Worm (Caenorhabditis elegans) whole organism, L1 larva: ENCODE measurements around the gene R03C1.1.

Experiments
- C04F5.9 ChIP-seq: sonication (generic microtip); optimal IDR thresholded peaks from 2 replicates; lab custom pipeline; 2016; ENCODE audit warnings: missing genetic modification characterization, missing compliant biosample characterization
- Y116A8C.19 ChIP-seq: sonication (generic microtip); optimal IDR thresholded peaks from 2 replicates; lab custom pipeline; 2016; ENCODE audit warnings: missing compliant biosample characterization, missing genetic modification characterization, borderline replicate concordance
- aly-2 ChIP-seq: fragments of 150-350 bp; optimal IDR thresholded peaks from 2 replicates; lab custom pipeline; 2014; ENCODE audit warnings: missing biosample characterization, missing genetic modification characterization
- ceh-82 ChIP-seq, 3 experiments: fragments of 150-350 bp in 1 of 3; sonication (generic microtip) in 2 of 3; optimal IDR thresholded peaks; 2 replicates each; lab custom pipeline; 2014 to 2017; ENCODE audit warnings: missing biosample characterization in 3 of 3, missing genetic modification characterization in 3 of 3
- ceh-88 ChIP-seq: fragments of 200-800 bp; sonication (Bioruptor generic); IDR thresholded peaks from 2 replicates; pipeline ENCODE4 v1.3.6; 2022; ENCODE audit warnings: missing genetic modification characterization, missing compliant biosample characterization
- dsc-1 ChIP-seq: sonication (generic microtip); optimal IDR thresholded peaks from 2 replicates; lab custom pipeline; 2016; ENCODE audit warnings: mild to moderate bottlenecking, missing genetic modification characterization, missing compliant biosample characterization
- efl-1 ChIP-seq, 4 experiments: fragments of 150-350 bp; optimal IDR thresholded peaks in 3 of 4; peaks in 1 of 4; 1 replicate in 1 of 4; 2 replicates in 3 of 4; lab custom pipeline; 2014; ENCODE audit warnings: missing biosample characterization in 2 of 4, missing genetic modification characterization in 2 of 4, missing genetic modification reagents in 2 of 4
- efl-3 ChIP-seq: fragments of 200-800 bp; sonication (Bioruptor generic); optimal IDR thresholded peaks from 2 replicates; lab custom pipeline; 2018; ENCODE audit warnings: mild to moderate bottlenecking, missing genetic modification characterization, missing compliant biosample characterization
- egl-13 ChIP-seq: sonication (generic microtip); optimal IDR thresholded peaks from 2 replicates; lab custom pipeline; 2016; ENCODE audit warnings: missing genotype, missing genetic modification reagents, missing genetic modification characterization, missing compliant biosample characterization
- egl-27 ChIP-seq, 2 experiments: fragments of 150-350 bp in 1 of 2; sonication (generic microtip); optimal IDR thresholded peaks; 3 replicates each; lab custom pipeline; 2017 to 2018; ENCODE audit warnings: missing biosample characterization in 2 of 2, missing genetic modification characterization in 2 of 2, missing genetic modification reagents in 2 of 2
- elt-2 ChIP-seq: sonication (generic microtip); optimal IDR thresholded peaks from 2 replicates; lab custom pipeline; 2016; ENCODE audit warnings: missing genetic modification characterization, mild to moderate bottlenecking, inconsistent platforms, missing compliant biosample characterization, missing genetic modification reagents
- elt-3 ChIP-seq, 6 experiments: fragments of 150-350 bp in 1 of 6; sonication (generic microtip); optimal IDR thresholded peaks; 2 replicates each; lab custom pipeline; 2017 to 2018; ENCODE audit warnings: missing biosample characterization in 6 of 6, missing genetic modification characterization in 6 of 6, inconsistent platforms in 1 of 6
- fkh-10 ChIP-seq: sonication (generic microtip); optimal IDR thresholded peaks from 2 replicates; lab custom pipeline; 2017; ENCODE audit warnings: missing biosample characterization, missing genetic modification reagents, missing genetic modification characterization
- fkh-4 ChIP-seq: sonication (generic microtip); optimal IDR thresholded peaks from 2 replicates; lab custom pipeline; 2016; ENCODE audit warnings: missing compliant biosample characterization, missing genetic modification characterization, borderline replicate concordance
- hlh-4 ChIP-seq: sonication (generic microtip); optimal IDR thresholded peaks from 2 replicates; lab custom pipeline; 2016; ENCODE audit warnings: mild to moderate bottlenecking, missing genetic modification characterization, missing compliant biosample characterization
- hpl-2 ChIP-seq: fragments of 150-350 bp; optimal IDR thresholded peaks from 2 replicates; lab custom pipeline; 2014; ENCODE audit warnings: missing biosample characterization, missing genetic modification reagents, missing genetic modification characterization
- irx-1 ChIP-seq: sonication (generic microtip); optimal IDR thresholded peaks from 2 replicates; lab custom pipeline; 2016; ENCODE audit warnings: missing genetic modification characterization, missing compliant biosample characterization
- isw-1 ChIP-seq: fragments of 200-800 bp; sonication (Bioruptor generic); IDR thresholded peaks from 2 replicates; pipeline ENCODE4 v1.3.6; 2022; ENCODE audit warnings: missing genetic modification characterization, missing compliant biosample characterization
- lin-39 ChIP-seq: fragments of 150-350 bp; optimal IDR thresholded peaks from 2 replicates; lab custom pipeline; 2014; ENCODE audit warnings: missing biosample characterization, missing genetic modification reagents, missing genetic modification characterization
- lsy-2 ChIP-seq, 2 experiments: fragments of 150-350 bp; optimal IDR thresholded peaks; 2 replicates each; lab custom pipeline; 2014; ENCODE audit warnings: missing biosample characterization in 2 of 2, missing genetic modification characterization in 2 of 2
- nhr-12 ChIP-seq: sonication (generic microtip); optimal IDR thresholded peaks from 2 replicates; lab custom pipeline; 2017; ENCODE audit warnings: missing biosample characterization, missing genetic modification characterization
- nhr-19 ChIP-seq: fragments of 200-800 bp; sonication (Bioruptor generic); conservative IDR thresholded peaks from 2 replicates; pipeline ENCODE4 v1.3.6; 2022; ENCODE audit warnings: missing genetic modification characterization, missing compliant biosample characterization
- nhr-76 ChIP-seq: sonication (generic microtip); optimal IDR thresholded peaks from 2 replicates; lab custom pipeline; 2017; ENCODE audit warnings: missing biosample characterization, missing genetic modification characterization
- pag-3 ChIP-seq: sonication (generic microtip); optimal IDR thresholded peaks from 2 replicates; lab custom pipeline; 2017; ENCODE audit warnings: missing genetic modification characterization, mild to moderate bottlenecking, missing compliant biosample characterization, antibody characterized with exemption, borderline replicate concordance; ENCODE audit not compliant: insufficient read depth
- rnt-1 ChIP-seq: sonication (generic microtip); optimal IDR thresholded peaks from 2 replicates; lab custom pipeline; 2016; ENCODE audit warnings: mild to moderate bottlenecking, missing genetic modification characterization, moderate library complexity, missing compliant biosample characterization
- sptf-1 ChIP-seq: fragments of 150-350 bp; optimal IDR thresholded peaks from 2 replicates; lab custom pipeline; 2014; ENCODE audit warnings: missing biosample characterization, missing genetic modification characterization
- tlp-1 ChIP-seq: fragments of 150-350 bp; optimal IDR thresholded peaks from 2 replicates; lab custom pipeline; 2014; ENCODE audit warnings: missing biosample characterization, missing genetic modification characterization
- unc-130 ChIP-seq: fragments of 150-350 bp; optimal IDR thresholded peaks from 2 replicates; lab custom pipeline; 2017; ENCODE audit warnings: missing biosample characterization, missing genetic modification characterization, inconsistent platforms
- unc-86 ChIP-seq: sonication (generic microtip); optimal IDR thresholded peaks from 2 replicates; lab custom pipeline; 2016; ENCODE audit warnings: missing genetic modification characterization, missing compliant biosample characterization
- zag-1 ChIP-seq: fragments of 150-350 bp; optimal IDR thresholded peaks from 2 replicates; lab custom pipeline; 2014; ENCODE audit warnings: missing biosample characterization, missing genetic modification characterization
- ztf-11 ChIP-seq, 2 experiments: sonication (generic microtip); optimal IDR thresholded peaks; 2 replicates each; lab custom pipeline; 2016 to 2017; ENCODE audit warnings: missing genetic modification characterization in 2 of 2, missing biosample characterization in 1 of 2, missing compliant biosample characterization in 1 of 2

The R03C1.1 gene

DNA sequence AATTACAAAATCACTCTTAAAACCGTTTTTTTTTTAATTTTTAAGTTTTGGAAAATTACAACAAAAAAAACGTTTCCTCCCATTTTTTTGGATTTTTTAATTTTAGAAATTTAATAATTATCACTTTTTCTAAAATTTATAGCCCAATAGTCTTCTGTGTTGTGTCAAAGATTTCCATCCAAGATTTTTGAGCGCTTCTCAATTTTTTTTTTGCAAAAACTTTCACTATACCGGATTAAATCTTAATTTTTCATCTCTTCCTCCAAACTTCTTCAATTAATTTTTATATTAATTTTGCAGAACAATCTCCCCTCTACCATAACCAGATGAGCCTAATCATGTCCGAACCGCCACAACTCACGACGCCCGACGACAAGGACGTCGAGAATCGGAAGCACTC is 8.0 kb downstream of the R03C1.1 start, which contains the start of gene cog-1:
cog-1 (plus strand) TSS at position 301 of the 400 bp plus-strand sequence.
- TF ChIP-seq efl-1 (optimal IDR thresholded peaks at IDR 0.05; lab: Kevin White, UChicago) = no peak
- TF ChIP-seq efl-1 (GFP tag; optimal IDR thresholded peaks at IDR 0.05 in 1 of 2; lab: Kevin White, UChicago) = peak in 1 of 2 experiments; percentile 2
- TF ChIP-seq rnt-1 (tag; lab: Kevin White, UChicago) = no peak
- no peak for TF ChIP-seq sptf-1
- TF ChIP-seq, all 84 proteins: peak for 1

DNA sequence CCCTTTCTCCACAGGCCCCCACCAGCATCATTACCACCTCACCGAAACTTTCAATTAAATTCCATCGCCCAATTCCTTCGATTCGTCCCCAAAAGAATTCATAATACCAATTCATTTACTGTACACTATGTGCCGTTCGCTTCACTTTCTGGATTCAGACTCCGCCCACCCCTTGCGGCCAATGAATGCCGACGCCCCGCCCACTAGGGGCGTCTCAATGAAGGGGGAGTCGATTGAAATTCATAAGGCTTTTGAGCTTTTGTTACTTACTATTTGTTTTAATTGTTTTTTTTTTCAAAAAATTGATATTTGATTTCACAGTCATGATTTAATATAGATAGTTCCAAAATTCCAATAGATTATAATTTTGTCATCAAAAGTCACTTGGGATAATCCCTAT is 13.7 kb downstream of the R03C1.1 start:
- TF ChIP-seq aly-2 = no peak
- TF ChIP-seq efl-3 (GFP tag; lab: Kevin White, UChicago) = no peak
- no peak for TF ChIP-seq tlp-1 (tag; lab: Kevin White, UChicago)
- TF ChIP-seq hlh-4 (tag; lab: Kevin White, UChicago) = no peak
- TF ChIP-seq lin-39 (tag; lab: Kevin White, UChicago) = no peak
- no peak for TF ChIP-seq nhr-19 (GFP tag; lab: Robert Waterston, UW)
- TF ChIP-seq ceh-88 (GFP tag; lab: Robert Waterston, UW) = no peak
- no peak for TF ChIP-seq pag-3 (tag; lab: Kevin White, UChicago)
- TF ChIP-seq Y116A8C.19 = no peak
- TF ChIP-seq hpl-2 (GFP tag; lab: Kevin White, UChicago) = no peak
- TF ChIP-seq egl-27 (tag; optimal IDR thresholded peaks at IDR 0.05; lab: Kevin White, UChicago) = no peak
- no peak for TF ChIP-seq unc-130 (tag; lab: Kevin White, UChicago)
- no peak for TF ChIP-seq ztf-11 (tag; optimal IDR thresholded peaks at IDR 0.05; lab: Kevin White, UChicago)
- no peak for TF ChIP-seq unc-86 (tag; lab: Kevin White, UChicago)
- TF ChIP-seq fkh-10 = no peak
- TF ChIP-seq rnt-1 (tag; lab: Kevin White, UChicago) = no peak
- TF ChIP-seq elt-2 = no peak
- TF ChIP-seq sptf-1 = no peak

DNA sequence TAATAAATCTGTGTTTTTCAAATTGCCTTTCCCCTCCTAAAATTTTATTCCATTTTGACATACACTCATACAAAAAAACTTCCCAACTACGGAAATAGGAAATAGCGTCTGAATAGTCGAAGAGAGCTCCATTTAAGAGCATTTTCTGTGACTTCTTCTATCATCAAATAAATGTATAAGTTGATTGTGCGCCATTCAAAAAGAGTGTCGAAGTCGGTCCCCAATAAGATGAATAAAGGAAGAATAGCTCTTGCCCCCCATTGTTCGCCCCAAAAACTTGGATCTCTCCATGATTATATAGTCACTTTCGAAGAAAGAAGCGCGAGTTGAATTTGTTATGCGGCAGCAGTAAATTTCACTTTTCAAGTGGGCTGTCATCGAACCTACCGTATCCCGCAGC is 17.7 kb downstream of the R03C1.1 start:
- TF ChIP-seq ceh-82 (tag; optimal IDR thresholded peaks at IDR 0.05; lab: Kevin White, UChicago) = no peak
- TF ChIP-seq fkh-10 = peak; percentile 50
- no peak for TF ChIP-seq ztf-11 (tag; optimal IDR thresholded peaks at IDR 0.05; lab: Kevin White, UChicago)
- no peak for TF ChIP-seq elt-2
- TF ChIP-seq irx-1 = peak; percentile 85
- TF ChIP-seq elt-3 (tag; optimal IDR thresholded peaks at IDR 0.05; lab: Kevin White, UChicago) = no peak

ce11 chrII:14876737-14877203 is 33.4 kb downstream of the R03C1.1 start, which contains the start of gene Y53F4A.2:
Gene Y53F4A.2 (minus strand): TSS chrII:14877153.
- TF ChIP-seq isw-1 (no peak), efl-3 (GFP tag; lab: Kevin White, UChicago) (no peak), egl-13 (tag; lab: Kevin White, UChicago) (no peak), fkh-4 (tag; lab: Kevin White, UChicago) (no peak), nhr-76 (tag; lab: Kevin White, UChicago) (no peak), nhr-12 (tag; lab: Kevin White, UChicago) (no peak), zag-1 (tag; lab: Kevin White, UChicago) (no peak), C04F5.9 (tag; lab: Kevin White, UChicago) (no peak), lsy-2 (tag; optimal IDR thresholded peaks at IDR 0.05; lab: Kevin White, UChicago) (no peak)

DNA sequence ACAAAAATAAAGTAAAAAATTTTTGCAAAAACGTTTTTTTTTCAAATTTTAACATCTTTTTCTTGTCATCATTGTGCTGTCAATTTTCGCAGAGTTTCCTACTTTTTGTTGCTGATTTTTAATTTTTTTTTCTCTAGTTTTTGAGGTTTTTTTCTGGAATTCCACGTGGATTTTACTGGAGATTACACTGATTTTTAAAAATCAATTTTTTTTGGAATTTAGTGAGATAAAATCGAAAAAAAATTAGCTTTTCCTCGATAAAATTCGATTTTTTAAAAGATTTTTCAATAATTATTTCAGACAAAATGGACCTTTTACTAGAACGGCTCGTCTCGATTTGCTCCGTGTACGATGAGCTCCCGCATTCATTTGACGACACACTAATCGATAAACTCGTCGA is 40.6 kb downstream of the R03C1.1 start, which contains the start of gene R05H10.3:
R05H10.3 (plus strand) TSS at position 301 of the 400 bp plus-strand sequence.
- TF ChIP-seq egl-27 (tag; optimal IDR thresholded peaks at IDR 0.05; lab: Kevin White, UChicago) (no peak), efl-1 (optimal IDR thresholded peaks at IDR 0.05; lab: Kevin White, UChicago) (no peak), efl-1 (GFP tag; optimal IDR thresholded peaks at IDR 0.05 in 1 of 2; lab: Kevin White, UChicago) (peak in 1 of 2 experiments; percentile 40), dsc-1 (no peak)
